Fruit fly (Drosophila melanogaster): Measurements from ENCODE around the gene gcm.

Gene gcm

dm6 chr2L:9581582-9581981, at the start of gene gcm:
Gene gcm (minus strand): TSS chr2L:9581745.
- TF ChIP-seq CG8478 (optimal IDR thresholded peaks at IDR 0.05) (no peak), usp (GFP tag; optimal IDR thresholded peaks at IDR 0.05) (no peak), psq (optimal IDR thresholded peaks at IDR 0.05) (no peak), EcR (GFP tag; optimal IDR thresholded peaks at IDR 0.05) (no peak), pan (optimal IDR thresholded peaks at IDR 0.05) (no peak), Dll (optimal IDR thresholded peaks at IDR 0.05) (no peak)

DNA sequence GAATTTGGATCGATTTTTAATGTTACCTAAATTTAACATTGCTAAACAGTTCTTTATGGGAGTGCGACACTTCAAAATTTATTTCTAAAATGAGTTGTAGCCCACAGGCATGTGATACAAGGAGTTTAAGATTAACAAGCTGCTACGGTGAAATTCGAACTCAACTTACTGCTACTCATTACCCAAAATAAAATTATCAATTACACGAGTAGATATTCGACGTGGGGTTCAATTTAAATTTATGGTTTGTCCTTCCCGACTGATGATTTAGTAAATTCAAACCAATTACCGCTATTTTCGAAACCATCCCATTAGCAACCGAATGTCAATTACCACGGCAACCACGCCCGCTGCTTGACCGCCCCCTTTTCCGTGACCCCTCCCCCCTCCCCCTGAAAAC, 43.6 kb upstream of the gcm start, which contains the start of gene CG31882:
Gene CG31882 (minus strand): TSS at position 101 of the 400 bp plus-strand sequence.
- TF ChIP-seq Dll (optimal IDR thresholded peaks at IDR 0.05) (no peak), EcR (GFP tag; optimal IDR thresholded peaks at IDR 0.05) (no peak), psq (optimal IDR thresholded peaks at IDR 0.05) (no peak), usp (GFP tag; optimal IDR thresholded peaks at IDR 0.05) (no peak), CG8478 (optimal IDR thresholded peaks at IDR 0.05) (no peak), pan (optimal IDR thresholded peaks at IDR 0.05) (no peak)

- TF ChIP-seq CG8478 (optimal IDR thresholded peaks at IDR 0.05) (no peak), psq (optimal IDR thresholded peaks at IDR 0.05) (no peak), EcR (GFP tag; optimal IDR thresholded peaks at IDR 0.05) (no peak), usp (GFP tag; optimal IDR thresholded peaks at IDR 0.05) (no peak), Dll (optimal IDR thresholded peaks at IDR 0.05) (no peak), pan (optimal IDR thresholded peaks at IDR 0.05) (no peak)
Measured at dm6 chr2L:9619925-9620324, 38.4 kb upstream of the gcm start.

DNA sequence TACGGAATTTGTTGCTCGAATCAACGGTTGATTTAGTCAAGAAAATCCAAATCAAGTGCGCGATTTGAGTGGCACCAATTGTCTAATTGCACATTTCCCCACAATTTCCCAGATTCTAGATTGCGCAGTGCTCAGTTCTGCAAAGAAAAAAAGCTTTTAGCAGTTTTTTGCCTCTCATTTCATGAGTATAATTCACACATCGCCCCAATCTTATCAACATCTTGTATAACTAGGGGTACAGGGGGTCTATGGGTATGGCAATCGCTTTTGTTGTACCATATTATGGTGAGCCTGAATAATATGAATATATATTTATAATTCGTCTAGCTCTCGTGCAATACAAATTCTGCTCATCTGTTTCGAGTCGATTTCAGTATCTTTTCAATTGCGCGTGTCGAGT, 37.3 kb upstream of the gcm start:
- TF ChIP-seq Dll (optimal IDR thresholded peaks at IDR 0.05) = no peak
- TF ChIP-seq psq (optimal IDR thresholded peaks at IDR 0.05) = no peak
- no peak for TF ChIP-seq usp (GFP tag; optimal IDR thresholded peaks at IDR 0.05)
- TF ChIP-seq CG8478 (optimal IDR thresholded peaks at IDR 0.05) = no peak
- TF ChIP-seq EcR (GFP tag; optimal IDR thresholded peaks at IDR 0.05) = no peak
- TF ChIP-seq pan (optimal IDR thresholded peaks at IDR 0.05) = no peak

- TF ChIP-seq pan (optimal IDR thresholded peaks at IDR 0.05) = no peak
- no peak for TF ChIP-seq usp (GFP tag; optimal IDR thresholded peaks at IDR 0.05)
- TF ChIP-seq EcR (GFP tag; optimal IDR thresholded peaks at IDR 0.05) = no peak
- TF ChIP-seq CG8478 (optimal IDR thresholded peaks at IDR 0.05) = no peak
- TF ChIP-seq psq (optimal IDR thresholded peaks at IDR 0.05) = no peak
- no peak for TF ChIP-seq Dll (optimal IDR thresholded peaks at IDR 0.05)
Measured at dm6 chr2L:9617908-9618307, 36.4 kb upstream of the gcm start.

DNA sequence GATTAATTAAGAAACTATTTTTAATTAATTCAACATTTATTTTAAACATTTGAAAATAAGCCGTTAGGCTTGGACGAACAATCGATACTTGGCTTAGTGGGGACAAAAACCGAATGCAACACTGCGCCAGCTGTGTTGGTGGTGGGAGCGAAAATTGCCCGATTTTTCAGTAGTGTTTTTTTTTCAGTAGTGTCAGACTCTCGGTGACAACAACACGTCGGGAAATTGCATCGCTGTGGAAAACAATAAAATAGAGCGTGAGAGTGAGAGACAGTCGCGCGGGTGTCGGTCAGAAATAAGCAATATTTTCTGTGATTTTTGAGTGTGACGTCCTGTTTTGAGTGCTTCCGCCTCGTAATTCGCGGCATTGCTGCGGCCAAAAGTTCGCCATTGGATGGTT, 35.1 kb upstream of the gcm start:
- TF ChIP-seq Dll (optimal IDR thresholded peaks at IDR 0.05) (no peak), usp (GFP tag; optimal IDR thresholded peaks at IDR 0.05) (no peak), EcR (GFP tag; optimal IDR thresholded peaks at IDR 0.05) (no peak), CG8478 (optimal IDR thresholded peaks at IDR 0.05) (no peak), pan (optimal IDR thresholded peaks at IDR 0.05) (no peak), psq (optimal IDR thresholded peaks at IDR 0.05) (no peak)

DNA sequence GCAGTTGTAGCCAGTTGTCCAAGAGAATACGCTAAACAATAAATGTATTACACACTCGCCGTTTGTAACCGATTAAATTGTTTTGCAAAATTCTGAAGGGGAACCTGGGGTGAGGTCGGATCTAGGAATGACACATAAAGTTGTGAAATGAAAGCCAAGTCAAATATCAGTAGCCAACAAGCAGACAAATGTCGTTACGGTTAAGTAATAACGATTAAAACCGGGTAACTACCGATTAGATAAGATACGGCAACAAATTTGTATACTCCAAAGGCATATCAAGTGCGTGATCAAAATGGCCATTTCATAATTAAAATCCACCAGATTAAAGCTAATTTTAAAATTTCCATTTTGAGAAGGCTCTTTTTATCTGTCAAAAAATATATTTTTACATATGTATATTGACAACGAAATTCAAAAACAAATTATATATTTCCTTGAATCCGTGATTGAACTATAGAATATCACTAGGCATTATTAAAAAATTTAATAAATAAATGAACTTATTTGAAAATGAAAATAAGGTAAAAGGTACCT, 34.5 kb upstream of the gcm start, which contains the start of gene GlcAT-S:
Gene GlcAT-S (plus strand): TSS at position 487 of the 537 bp plus-strand sequence.
- no peak for TF ChIP-seq Dll (optimal IDR thresholded peaks at IDR 0.05)

DNA sequence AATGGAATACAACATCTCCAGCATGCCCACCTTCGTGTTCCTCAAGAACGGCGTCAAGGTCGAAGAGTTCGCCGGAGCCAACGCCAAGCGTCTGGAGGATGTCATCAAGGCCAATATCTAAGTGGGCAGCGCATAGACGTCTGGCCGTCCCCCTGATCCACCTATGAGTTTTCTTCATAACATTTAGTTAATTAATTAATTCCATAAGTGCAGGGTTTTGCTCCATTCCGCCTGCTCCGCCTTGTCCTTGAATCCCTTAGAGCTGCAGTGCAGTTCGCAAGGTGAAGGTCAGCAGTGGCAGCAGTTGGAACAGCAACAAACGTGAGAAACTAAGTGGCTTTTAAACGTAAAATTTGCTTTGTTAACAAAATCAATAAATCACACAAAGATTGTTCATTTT, 34.0 kb upstream of the gcm start:
- no peak for TF ChIP-seq psq (optimal IDR thresholded peaks at IDR 0.05)
- no peak for TF ChIP-seq CG8478 (optimal IDR thresholded peaks at IDR 0.05)
- no peak for TF ChIP-seq usp (GFP tag; optimal IDR thresholded peaks at IDR 0.05)
- TF ChIP-seq pan (optimal IDR thresholded peaks at IDR 0.05) = no peak
- no peak for TF ChIP-seq EcR (GFP tag; optimal IDR thresholded peaks at IDR 0.05)
- no peak for TF ChIP-seq Dll (optimal IDR thresholded peaks at IDR 0.05)

dm6 chr2L:9614674-9615258, 33.2 kb upstream of the gcm start:
- TF ChIP-seq psq (optimal IDR thresholded peaks at IDR 0.05) (no peak), EcR (GFP tag; optimal IDR thresholded peaks at IDR 0.05) (no peak), usp (GFP tag; optimal IDR thresholded peaks at IDR 0.05) (no peak), Dll (optimal IDR thresholded peaks at IDR 0.05) (no peak), pan (optimal IDR thresholded peaks at IDR 0.05) (no peak), CG8478 (optimal IDR thresholded peaks at IDR 0.05) (no peak)

dm6 chr2L:9613922-9614321, 32.4 kb upstream of the gcm start:
- TF ChIP-seq EcR (GFP tag; optimal IDR thresholded peaks at IDR 0.05) = no peak
- TF ChIP-seq usp (GFP tag; optimal IDR thresholded peaks at IDR 0.05) = no peak
- TF ChIP-seq pan (optimal IDR thresholded peaks at IDR 0.05) = no peak
- TF ChIP-seq psq (optimal IDR thresholded peaks at IDR 0.05) = no peak
- no peak for TF ChIP-seq CG8478 (optimal IDR thresholded peaks at IDR 0.05)
- no peak for TF ChIP-seq Dll (optimal IDR thresholded peaks at IDR 0.05)

DNA sequence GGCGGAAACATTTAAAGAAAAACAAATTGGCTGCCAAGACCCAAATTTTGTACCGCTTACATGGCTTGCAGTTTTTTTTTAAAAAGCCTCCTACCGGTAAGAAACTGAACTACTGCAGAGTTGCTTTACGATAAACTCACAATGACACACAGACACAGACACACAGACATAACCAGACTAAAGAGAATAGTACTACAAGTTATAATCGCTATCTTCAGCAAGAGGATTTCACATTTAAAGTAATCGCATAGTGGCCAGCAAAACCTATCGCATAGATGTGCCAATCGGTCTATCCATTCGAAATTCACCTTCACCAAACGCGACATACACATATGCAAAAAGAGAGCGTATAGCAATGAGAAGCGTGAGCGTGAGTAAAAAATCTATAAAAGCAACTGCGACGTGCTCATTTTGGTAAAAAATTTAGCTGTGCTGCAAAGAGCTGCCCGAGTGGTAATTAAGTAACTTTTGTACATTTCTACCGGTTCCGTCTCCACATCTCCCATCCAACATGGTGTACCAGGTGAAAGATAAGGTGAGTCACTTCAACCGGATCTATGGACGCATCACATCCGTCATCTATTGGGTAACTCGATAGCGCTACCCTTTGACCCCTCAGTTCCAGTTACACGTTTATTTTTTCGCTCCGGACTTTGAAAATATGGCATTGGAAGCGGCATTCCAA, 31.6 kb upstream of the gcm start, which contains the start of gene Trx2:
Gene Trx2 (plus strand): TSS at position 161 of the 685 bp plus-strand sequence.
- TF ChIP-seq pan (optimal IDR thresholded peaks at IDR 0.05) (no peak), usp (GFP tag; optimal IDR thresholded peaks at IDR 0.05) (no peak), CG8478 (optimal IDR thresholded peaks at IDR 0.05) (no peak), EcR (GFP tag; optimal IDR thresholded peaks at IDR 0.05) (no peak), Dll (optimal IDR thresholded peaks at IDR 0.05) (no peak), psq (optimal IDR thresholded peaks at IDR 0.05) (no peak)

dm6 chr2L:9612654-9613005, 31.1 kb upstream of the gcm start:
- no peak for TF ChIP-seq psq (optimal IDR thresholded peaks at IDR 0.05)
- no peak for TF ChIP-seq CG8478 (optimal IDR thresholded peaks at IDR 0.05)
- no peak for TF ChIP-seq usp (GFP tag; optimal IDR thresholded peaks at IDR 0.05)
- no peak for TF ChIP-seq Dll (optimal IDR thresholded peaks at IDR 0.05)
- TF ChIP-seq pan (optimal IDR thresholded peaks at IDR 0.05) = no peak
- no peak for TF ChIP-seq EcR (GFP tag; optimal IDR thresholded peaks at IDR 0.05)

All from whole organism.